Worm (Caenorhabditis elegans): ENCODE measurements around the gene C46G7.2.
"Not testable (repeated sequence)": the region's sequence is repeated elsewhere in the genome, so short reads cannot be mapped to it uniquely, and the experiment has no call there.

Gene C46G7.2

ce11 chrIV:6033539-6033938 is 18.5 kb downstream of the C46G7.2 start, which contains the start of gene pqn-22:
Gene pqn-22 (minus strand): TSS chrIV:6033639.
- not testable (repeated sequence) for TF ChIP-seq unc-62 (GFP tag; optimal IDR thresholded peaks at IDR 0.05)

DNA sequence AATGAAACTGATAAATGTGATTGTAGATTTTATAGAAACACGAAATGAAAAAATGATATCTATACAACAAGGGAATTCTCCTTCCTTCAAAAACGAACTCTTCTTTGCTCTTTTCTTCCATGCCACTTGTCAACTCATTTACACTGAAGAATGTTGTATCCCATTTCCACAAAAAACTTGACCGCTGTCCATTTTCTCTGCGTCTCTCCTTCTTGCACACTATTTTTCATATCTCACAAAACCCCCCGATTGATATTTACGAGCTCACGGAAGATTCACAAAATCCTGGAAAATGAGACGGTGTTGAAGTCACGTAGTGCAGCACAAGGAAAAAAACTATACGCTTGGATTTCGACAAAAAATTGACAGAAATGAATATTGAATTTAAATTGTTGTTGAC is 20.1 kb downstream of the C46G7.2 start:
- TF ChIP-seq unc-62 (GFP tag; optimal IDR thresholded peaks at IDR 0.05): no peak

- TF ChIP-seq unc-62 (GFP tag; optimal IDR thresholded peaks at IDR 0.05): no peak
These were observed 25.7 kb downstream of the C46G7.2 start, which contains the start of gene kcc-2 for ce11 chrIV:6040676-6041075. Gene kcc-2 (plus strand): TSS chrIV:6040976.

ce11 chrIV:6047164-6047727 is 32.3 kb downstream of the C46G7.2 start:
- no peak for TF ChIP-seq unc-62 (GFP tag; optimal IDR thresholded peaks at IDR 0.05)

- no peak for TF ChIP-seq unc-62 (GFP tag; optimal IDR thresholded peaks at IDR 0.05)
These were observed 33.5 kb downstream of the C46G7.2 start for ce11 chrIV:6048462-6048861.

DNA sequence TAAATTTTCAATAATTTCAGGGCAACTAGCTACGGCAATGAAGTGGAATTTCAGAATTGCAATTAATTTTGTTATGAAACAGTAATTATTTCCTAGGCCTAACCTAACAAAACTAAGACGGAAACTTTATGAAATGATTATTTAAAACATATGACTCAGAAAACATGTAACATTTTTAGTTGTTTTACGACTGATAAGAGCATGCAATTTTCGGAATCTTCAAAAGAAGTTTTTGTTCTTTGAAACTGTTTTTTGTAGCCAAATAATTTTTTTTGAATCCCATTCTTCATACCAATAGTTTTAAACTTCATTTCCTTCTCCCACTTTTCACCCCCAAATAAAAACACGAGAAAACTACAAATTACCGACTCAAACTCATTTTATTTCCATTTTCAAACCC is 34.1 kb downstream of the C46G7.2 start:
- TF ChIP-seq unc-62 (GFP tag; optimal IDR thresholded peaks at IDR 0.05): no peak

ce11 chrIV:6051884-6052283 is 36.9 kb downstream of the C46G7.2 start:
- TF ChIP-seq unc-62 (GFP tag; optimal IDR thresholded peaks at IDR 0.05): no peak

- no peak for TF ChIP-seq unc-62 (GFP tag; optimal IDR thresholded peaks at IDR 0.05)
These were observed 38.4 kb downstream of the C46G7.2 start for ce11 chrIV:6053436-6053835.

ce11 chrIV:6054833-6055232 is 39.8 kb downstream of the C46G7.2 start:
- no peak for TF ChIP-seq unc-62 (GFP tag; optimal IDR thresholded peaks at IDR 0.05)

DNA sequence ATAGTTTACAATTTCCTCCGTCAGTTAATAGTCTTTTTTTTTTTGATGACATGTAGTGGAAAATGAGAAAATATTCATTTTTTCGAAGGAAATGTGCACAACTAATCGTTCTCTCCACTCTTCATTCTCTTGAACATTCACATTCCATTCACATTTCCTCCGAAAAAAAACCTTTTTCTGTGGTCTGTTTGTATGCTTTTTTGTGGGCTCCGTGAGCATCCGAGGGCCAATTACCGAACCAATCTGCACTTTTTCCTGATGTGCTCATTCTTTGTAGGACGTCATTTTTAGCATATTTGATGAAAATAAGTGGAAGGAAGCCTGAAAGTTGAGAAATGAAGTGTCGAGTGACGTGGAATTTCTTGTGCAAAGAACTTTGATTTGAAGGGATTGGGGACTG is 44.7 kb downstream of the C46G7.2 start:
- no peak for TF ChIP-seq unc-62 (GFP tag; optimal IDR thresholded peaks at IDR 0.05)

ce11 chrIV:6060912-6061311 is 45.9 kb downstream of the C46G7.2 start:
- TF ChIP-seq unc-62 (GFP tag; optimal IDR thresholded peaks at IDR 0.05): no peak

- TF ChIP-seq unc-62 (GFP tag; optimal IDR thresholded peaks at IDR 0.05): no peak
These were observed 47.1 kb downstream of the C46G7.2 start for ce11 chrIV:6062078-6062477.

DNA sequence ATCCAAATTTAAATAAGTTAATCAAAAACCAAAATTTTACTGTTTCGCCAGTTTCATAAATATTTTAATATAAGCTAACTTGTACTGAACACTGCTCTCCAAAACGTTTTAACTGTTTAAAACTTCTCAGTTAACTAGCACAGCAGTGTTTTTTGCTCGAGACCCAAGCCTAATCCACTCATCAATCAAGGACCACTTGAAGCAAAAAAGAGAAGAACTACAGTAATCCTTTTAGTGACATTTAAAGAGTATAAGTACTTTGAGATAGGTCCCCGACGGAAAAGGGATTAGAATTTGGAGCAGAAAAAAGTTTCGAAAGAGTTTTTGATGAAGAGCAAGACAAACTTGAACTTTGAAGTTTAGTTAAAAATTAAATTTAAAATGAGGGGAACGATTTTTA is 49.7 kb downstream of the C46G7.2 start:
- TF ChIP-seq unc-62 (GFP tag; optimal IDR thresholded peaks at IDR 0.05): no peak

DNA sequence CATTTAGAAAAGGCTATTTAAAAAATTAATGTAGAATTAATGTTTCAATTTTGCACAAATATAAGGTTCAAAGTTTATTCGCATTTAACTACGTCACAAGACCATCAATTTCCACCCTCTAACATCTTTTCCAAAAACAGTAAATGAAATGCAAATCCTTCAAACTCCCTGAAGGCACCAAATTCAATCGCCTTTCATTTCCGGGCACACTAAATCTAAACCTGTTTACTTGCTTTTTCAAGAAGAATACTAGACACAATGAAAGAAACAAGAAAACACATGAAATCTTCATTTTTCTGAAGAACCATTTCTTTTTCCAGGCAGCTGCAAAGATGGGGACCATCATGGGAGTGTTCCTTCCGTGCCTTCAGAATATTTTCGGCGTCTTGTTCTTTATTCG is 50.2 kb downstream of the C46G7.2 start:
- TF ChIP-seq unc-62 (GFP tag; optimal IDR thresholded peaks at IDR 0.05): no peak

Measured in whole organism, dauer.